Worm (Caenorhabditis elegans) whole organism, young adult: Measurements from ENCODE around the gene srz-1.

Experiments
- Y53G8AR.9 ChIP-seq: fragments of 200-800 bp; sonication (Bioruptor generic); conservative IDR thresholded peaks from 2 replicates; pipeline ENCODE4 v1.3.6; 2022; ENCODE audit warnings: missing genetic modification reagents, missing genetic modification characterization, missing compliant biosample characterization
- ama-1 ChIP-seq, 3 experiments: fragments of 150-350 bp in 1 of 3; sonication (generic microtip) in 2 of 3; optimal IDR thresholded peaks; 2 replicates each; lab custom pipeline; 2014 to 2018; ENCODE audit warnings: missing biosample characterization in 2 of 3, missing genetic modification characterization in 2 of 3, missing genetic modification reagents in 2 of 3
- egrh-3 ChIP-seq: fragments of 200-800 bp; sonication (Bioruptor generic); IDR thresholded peaks from 2 replicates; pipeline ENCODE4 v1.3.6; 2022; ENCODE audit warnings: missing genetic modification reagents, missing genetic modification characterization, missing compliant biosample characterization
- let-526 ChIP-seq: fragments of 200-800 bp; sonication (Bioruptor generic); IDR thresholded peaks from 2 replicates; pipeline ENCODE4 v1.3.6; 2022; ENCODE audit warnings: missing genetic modification reagents, missing genetic modification characterization, missing compliant biosample characterization
- lin-35 ChIP-seq, 3 experiments: fragments of 150-350 bp in 2 of 3; sonication (generic microtip) in 1 of 3; optimal IDR thresholded peaks; 2 replicates each; lab custom pipeline; 2014 to 2018; ENCODE audit warnings: missing biosample characterization in 3 of 3, missing genetic modification characterization in 3 of 3, missing genetic modification reagents in 3 of 3
- tbx-9 ChIP-seq: sonication (generic microtip); optimal IDR thresholded peaks from 2 replicates; lab custom pipeline; 2016; ENCODE audit warnings: borderline replicate concordance, missing genetic modification characterization, inconsistent platforms, missing compliant biosample characterization

DNA sequence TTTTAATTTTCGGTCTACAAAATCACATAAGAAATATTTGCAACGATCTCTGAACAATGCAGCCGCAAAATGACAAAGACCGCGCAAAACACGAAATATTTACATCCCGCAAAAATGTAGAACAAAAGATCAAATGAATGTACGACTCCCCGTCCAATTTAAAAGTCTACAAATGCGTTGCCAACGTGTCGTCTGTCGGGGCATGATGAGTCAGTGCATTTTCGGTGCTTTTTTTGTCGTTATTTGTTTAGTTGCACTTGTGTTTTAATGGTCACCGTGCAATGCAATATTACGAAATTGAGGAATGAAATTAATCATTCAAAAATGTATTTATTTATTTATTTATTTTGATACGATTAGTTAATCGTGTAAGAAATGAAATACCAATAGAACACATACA is 48.9 kb downstream of the srz-1 start:
- no peak for TF ChIP-seq tbx-9 (tag; lab: Kevin White, UChicago)
- no peak for TF ChIP-seq lin-35 (GFP tag; optimal IDR thresholded peaks at IDR 0.05; lab: Kevin White, UChicago)
- TF ChIP-seq Y53G8AR.9 (GFP tag; lab: Robert Waterston, UW), result no peak
- TF ChIP-seq let-526 (GFP tag; lab: Robert Waterston, UW), result no peak
- TF ChIP-seq ama-1 (optimal IDR thresholded peaks at IDR 0.05; lab: Kevin White, UChicago), result no peak
- TF ChIP-seq ama-1 (GFP tag; optimal IDR thresholded peaks at IDR 0.05; lab: Kevin White, UChicago), result no peak
- TF ChIP-seq egrh-3 (GFP tag; lab: Robert Waterston, UW), result no peak
